Worm (Caenorhabditis elegans): Measurements from ENCODE around the gene cdr-7.

DNA sequence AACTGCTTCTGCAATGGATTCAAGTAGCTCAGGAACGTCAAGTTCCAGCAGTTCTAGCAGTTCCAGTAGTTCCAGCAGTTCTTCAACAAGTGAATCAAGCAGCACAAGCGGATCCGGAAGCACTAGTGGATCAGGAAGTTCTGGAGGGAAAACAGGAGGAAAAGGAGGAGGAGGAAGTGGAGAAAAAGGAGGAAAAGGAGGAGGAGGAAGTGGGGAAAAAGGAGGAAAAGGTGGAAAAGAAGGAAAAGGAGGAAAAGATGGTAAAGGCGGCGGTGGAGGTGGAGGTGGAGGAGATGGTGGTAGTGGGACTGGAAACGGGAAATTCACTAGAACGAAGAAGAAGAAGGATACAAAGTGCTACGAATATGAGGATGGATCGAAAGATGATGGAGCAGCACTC is 5.4 kb downstream of the cdr-7 start:
- TF ChIP-seq nhr-12 (tag; optimal IDR thresholded peaks at IDR 0.05) = no peak
- no peak for TF ChIP-seq nhr-28 (tag; optimal IDR thresholded peaks at IDR 0.05)
- no peak for TF ChIP-seq lin-13 (tag; optimal IDR thresholded peaks at IDR 0.05)
- TF ChIP-seq snpc-4 (tag; optimal IDR thresholded peaks at IDR 0.05) = no peak
- no peak for TF ChIP-seq elt-3 (tag; optimal IDR thresholded peaks at IDR 0.05)
- no peak for TF ChIP-seq unc-62 (GFP tag; optimal IDR thresholded peaks at IDR 0.05)
- no peak for TF ChIP-seq bed-3 (GFP tag; optimal IDR thresholded peaks at IDR 0.05)
- peak; percentile 11 for TF ChIP-seq sptf-1 (tag; optimal IDR thresholded peaks at IDR 0.05)
- TF ChIP-seq flh-1 (GFP tag; optimal IDR thresholded peaks at IDR 0.05) = no peak
- TF ChIP-seq unc-39 (tag; optimal IDR thresholded peaks at IDR 0.05) = no peak
- TF ChIP-seq ces-1 (GFP tag; optimal IDR thresholded peaks at IDR 0.05) = no peak
- no peak for TF ChIP-seq mep-1 (tag; optimal IDR thresholded peaks at IDR 0.05)
- TF ChIP-seq ceh-83 (GFP tag; optimal IDR thresholded peaks at IDR 0.05) = no peak

All from whole organism, mixed stage, embryonic.